Worm (Caenorhabditis elegans): ENCODE measurements around the gene F57G9.3.

Gene F57G9.3

ce11 chrII:12452754-12453352 lies 42.8 kb upstream of the F57G9.3 start, which contains the start of the genes sre-35 and sre-33:
Gene sre-35, minus strand, starts transcription at chrII:12452854.
Gene sre-33, plus strand, starts transcription at chrII:12453302.
- TF ChIP-seq pax-1 (tag; optimal IDR thresholded peaks at IDR 0.05) (no peak), hlh-15 (tag; optimal IDR thresholded peaks at IDR 0.05) (no peak), sox-4 (tag; optimal IDR thresholded peaks at IDR 0.05) (no peak), sdc-2 (tag; optimal IDR thresholded peaks at IDR 0.05) (no peak), ceh-14 (tag; optimal IDR thresholded peaks at IDR 0.05) (no peak), K09A11.1 (tag; optimal IDR thresholded peaks at IDR 0.05; ENCODE audit: insufficient read depth) (no peak), pat-9 (tag; optimal IDR thresholded peaks at IDR 0.05) (no peak), nhr-11 (tag; optimal IDR thresholded peaks at IDR 0.05) (no peak), dve-1 (tag; optimal IDR thresholded peaks at IDR 0.05) (no peak), C38D4.7 (GFP tag; optimal IDR thresholded peaks at IDR 0.05) (no peak), elt-2 (tag; optimal IDR thresholded peaks at IDR 0.05) (no peak), ceh-19 (GFP tag; optimal IDR thresholded peaks at IDR 0.05) (no peak), Y22D7AL.16 (tag; optimal IDR thresholded peaks at IDR 0.05) (no peak), hlh-8 (tag; optimal IDR thresholded peaks at IDR 0.05) (no peak)

ce11 chrII:12449849-12450248 lies 39.8 kb upstream of the F57G9.3 start, which contains the start of gene sre-34:
Gene sre-34, plus strand, starts transcription at chrII:12450149.
- TF ChIP-seq ama-1 (optimal IDR thresholded peaks at IDR 0.05) (no peak), syd-9 (tag; optimal IDR thresholded peaks at IDR 0.05) (no peak), fax-1 (tag; optimal IDR thresholded peaks at IDR 0.05) (no peak), ref-2 (tag; optimal IDR thresholded peaks at IDR 0.05) (no peak), K02D7.2 (tag; optimal IDR thresholded peaks at IDR 0.05) (no peak), ceh-18 (tag; optimal IDR thresholded peaks at IDR 0.05) (no peak), ceh-6 (GFP tag; optimal IDR thresholded peaks at IDR 0.05) (no peak), ceh-48 (tag; optimal IDR thresholded peaks at IDR 0.05) (no peak), ets-4 (tag; optimal IDR thresholded peaks at IDR 0.05) (no peak), F13H6.1 (tag; optimal IDR thresholded peaks at IDR 0.05) (no peak), hlh-8 (tag; optimal IDR thresholded peaks at IDR 0.05) (no peak), ceh-19 (GFP tag; optimal IDR thresholded peaks at IDR 0.05) (no peak), ceh-22 (tag; optimal IDR thresholded peaks at IDR 0.05) (no peak), elt-2 (tag; optimal IDR thresholded peaks at IDR 0.05) (no peak), elt-4 (tag; optimal IDR thresholded peaks at IDR 0.05) (no peak), ceh-34 (tag; optimal IDR thresholded peaks at IDR 0.05) (no peak), pqm-1 (tag; optimal IDR thresholded peaks at IDR 0.05) (no peak), hlh-6 (tag; optimal IDR thresholded peaks at IDR 0.05) (no peak), K09A11.1 (tag; optimal IDR thresholded peaks at IDR 0.05; ENCODE audit: insufficient read depth) (no peak), pat-9 (tag; optimal IDR thresholded peaks at IDR 0.05) (no peak)

ce11 chrII:12448241-12448640 lies 38.2 kb upstream of the F57G9.3 start, which contains the start of gene srh-27:
Gene srh-27, plus strand, starts transcription at chrII:12448541.
- no peak for TF ChIP-seq fkh-6 (tag; optimal IDR thresholded peaks at IDR 0.05)
- TF ChIP-seq gmeb-2 (tag; optimal IDR thresholded peaks at IDR 0.05) = no peak
- TF ChIP-seq C08G9.2 (tag; optimal IDR thresholded peaks at IDR 0.05) = no peak
- TF ChIP-seq sdc-2 (tag; optimal IDR thresholded peaks at IDR 0.05) = no peak
- TF ChIP-seq hlh-6 (tag; optimal IDR thresholded peaks at IDR 0.05) = no peak
- no peak for TF ChIP-seq eyg-1 (tag; optimal IDR thresholded peaks at IDR 0.05)
- no peak for TF ChIP-seq ceh-2 (tag; optimal IDR thresholded peaks at IDR 0.05)
- TF ChIP-seq ceh-30 (tag; optimal IDR thresholded peaks at IDR 0.05) = no peak
- no peak for TF ChIP-seq zip-5 (tag; optimal IDR thresholded peaks at IDR 0.05)
- no peak for TF ChIP-seq elt-4 (tag; optimal IDR thresholded peaks at IDR 0.05)
- TF ChIP-seq ceh-9 (tag; optimal IDR thresholded peaks at IDR 0.05) = no peak
- no peak for TF ChIP-seq pax-1 (tag; optimal IDR thresholded peaks at IDR 0.05)
- TF ChIP-seq ref-2 (tag; optimal IDR thresholded peaks at IDR 0.05) = no peak
- no peak for TF ChIP-seq unc-3 (GFP tag; conservative IDR thresholded peaks at IDR 0.05)
- TF ChIP-seq unc-3 (tag; optimal IDR thresholded peaks at IDR 0.05) = no peak

Data from whole organism, late embryonic.